Worm (Caenorhabditis elegans) whole organism, midembryonic: ENCODE data around the gene M199.134.
A peak's percentile ranks its signal among the peaks of the same experiment; 100 is the strongest.

Source experiments
- T22C8.4 ChIP-seq: fragments of 200-800 bp; sonication (Bioruptor generic); IDR thresholded peaks from 2 replicates; pipeline ENCODE4 v1.3.6; 2022; ENCODE audit warnings: missing genetic modification characterization, missing compliant biosample characterization
- cog-1 ChIP-seq: sonication (generic microtip); optimal IDR thresholded peaks from 2 replicates; lab custom pipeline; 2016; ENCODE audit warnings: missing genetic modification characterization, missing compliant biosample characterization
- flt-1 ChIP-seq: fragments of 200-800 bp; sonication (Bioruptor generic); IDR thresholded peaks from 2 replicates; pipeline ENCODE4 v1.3.6; 2022; ENCODE audit warnings: missing genetic modification characterization, missing compliant biosample characterization
- klf-2 ChIP-seq: fragments of 200-800 bp; sonication (Bioruptor generic); conservative IDR thresholded peaks from 2 replicates; pipeline ENCODE4 v1.3.6; 2022; ENCODE audit warnings: missing genetic modification reagents, missing genetic modification characterization, missing compliant biosample characterization
- med-1 ChIP-seq: sonication (generic microtip); optimal IDR thresholded peaks from 2 replicates; lab custom pipeline; 2017; ENCODE audit warnings: missing genetic modification characterization, mild to moderate bottlenecking, missing compliant biosample characterization, antibody characterized with exemption, missing genetic modification reagents; ENCODE audit not compliant: insufficient read depth
- ref-1 ChIP-seq: fragments of 200-800 bp; sonication (Bioruptor generic); conservative IDR thresholded peaks from 2 replicates; pipeline ENCODE4 v1.3.6; 2022; ENCODE audit warnings: missing genetic modification reagents, missing genetic modification characterization, missing compliant biosample characterization
- tab-1 ChIP-seq: fragments of 200-800 bp; sonication (Bioruptor generic); IDR thresholded peaks from 2 replicates; pipeline ENCODE4 v1.3.6; 2022; ENCODE audit warnings: missing genetic modification characterization, missing compliant biosample characterization
- ztf-23 ChIP-seq: fragments of 200-800 bp; sonication (Bioruptor generic); IDR thresholded peaks from 2 replicates; pipeline ENCODE4 v1.3.6; 2022; ENCODE audit warnings: missing genetic modification reagents, missing genetic modification characterization, missing compliant biosample characterization
- ztf-29 ChIP-seq: fragments of 200-800 bp; sonication (Bioruptor generic); IDR thresholded peaks from 2 replicates; pipeline ENCODE4 v1.3.6; 2022; ENCODE audit warnings: missing genetic modification reagents, missing genetic modification characterization, missing compliant biosample characterization

M199.134 gene

ce11 chrIV:15119268-15119667, 6.3 kb upstream of the M199.134 start:
- TF ChIP-seq T22C8.4 (GFP tag; lab: Robert Waterston, UW) (no peak), tab-1 (GFP tag; lab: Robert Waterston, UW) (no peak), med-1 (GFP tag; lab: Kevin White, UChicago) (no peak), ref-1 (GFP tag; lab: Robert Waterston, UW) (no peak), klf-2 (no peak), flt-1 (no peak), ztf-29 (no peak), ztf-23 (no peak), cog-1 (no peak)

- TF ChIP-seq klf-2 (no peak), ztf-23 (no peak), cog-1 (no peak)
Observed at ce11 chrIV:15118390-15118789, 5.4 kb upstream of the M199.134 start, which contains the start of gene M199.136. Gene M199.136, plus strand, starts transcription at chrIV:15118690.

DNA sequence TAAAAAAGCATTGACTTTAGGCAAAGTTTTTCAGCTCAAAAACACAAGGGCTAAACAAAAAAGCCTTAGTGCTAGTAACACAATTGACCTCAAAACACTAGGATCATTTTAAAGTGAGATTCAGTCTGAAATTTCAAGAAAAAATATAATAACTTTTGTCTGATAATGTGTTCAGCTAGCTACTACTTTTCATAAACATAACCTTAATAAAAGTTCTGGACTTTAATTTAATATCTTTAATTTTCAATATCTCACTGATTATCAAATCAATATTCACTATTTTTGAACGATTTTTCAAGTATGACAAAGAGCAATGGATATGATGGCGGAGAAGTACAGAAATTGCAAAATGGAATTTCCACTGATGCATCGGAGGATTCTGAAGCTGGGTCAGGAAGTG, 1.3 kb upstream of the M199.134 start, which contains the start of gene M199.135:
M199.135 (plus strand) TSS at position 301 of the 400 bp plus-strand sequence.
- no peak for TF ChIP-seq ztf-23
- TF ChIP-seq flt-1 = no peak
- no peak for TF ChIP-seq tab-1 (GFP tag; lab: Robert Waterston, UW)
- no peak for TF ChIP-seq ref-1 (GFP tag; lab: Robert Waterston, UW)
- TF ChIP-seq T22C8.4 (GFP tag; lab: Robert Waterston, UW) = no peak
- TF ChIP-seq cog-1 = no peak
- TF ChIP-seq ztf-29 = no peak
- TF ChIP-seq med-1 (GFP tag; lab: Kevin White, UChicago) = no peak
- no peak for TF ChIP-seq klf-2

DNA sequence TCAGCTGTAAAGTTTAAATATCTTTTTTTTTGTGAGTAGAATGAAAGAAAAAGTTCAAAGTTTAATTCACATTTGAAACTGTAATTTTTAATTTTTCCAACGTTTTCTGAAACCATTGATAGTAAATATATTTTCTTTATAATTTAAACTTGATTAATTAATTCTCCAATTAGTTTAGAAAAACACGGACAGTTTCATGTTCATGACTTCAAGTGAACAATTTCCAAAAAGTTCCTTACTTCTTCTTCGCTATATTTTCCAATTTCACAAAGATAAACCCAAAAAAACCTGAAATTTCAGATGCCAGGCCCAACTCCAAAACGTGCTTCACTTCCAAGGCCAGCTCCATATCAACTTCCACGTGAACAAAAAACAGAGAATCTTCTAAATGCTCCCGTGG, 4.5 kb downstream of the M199.134 start, which contains the start of gene M199.2:
M199.2 (plus strand) TSS at position 301 of the 400 bp plus-strand sequence.
- no peak for TF ChIP-seq ztf-23
- no peak for TF ChIP-seq flt-1
- TF ChIP-seq med-1 (GFP tag; lab: Kevin White, UChicago) = no peak
- TF ChIP-seq ref-1 (GFP tag; lab: Robert Waterston, UW) = no peak
- no peak for TF ChIP-seq ztf-29
- no peak for TF ChIP-seq tab-1 (GFP tag; lab: Robert Waterston, UW)
- TF ChIP-seq T22C8.4 (GFP tag; lab: Robert Waterston, UW) = no peak
- no peak for TF ChIP-seq klf-2
- no peak for TF ChIP-seq cog-1

ce11 chrIV:15107218-15107617, 5.8 kb downstream of the M199.134 start:
- TF ChIP-seq med-1 (GFP tag; lab: Kevin White, UChicago) (no peak), cog-1 (peak; percentile 92), ztf-29 (no peak), flt-1 (no peak), tab-1 (GFP tag; lab: Robert Waterston, UW) (no peak), ztf-23 (no peak)

DNA sequence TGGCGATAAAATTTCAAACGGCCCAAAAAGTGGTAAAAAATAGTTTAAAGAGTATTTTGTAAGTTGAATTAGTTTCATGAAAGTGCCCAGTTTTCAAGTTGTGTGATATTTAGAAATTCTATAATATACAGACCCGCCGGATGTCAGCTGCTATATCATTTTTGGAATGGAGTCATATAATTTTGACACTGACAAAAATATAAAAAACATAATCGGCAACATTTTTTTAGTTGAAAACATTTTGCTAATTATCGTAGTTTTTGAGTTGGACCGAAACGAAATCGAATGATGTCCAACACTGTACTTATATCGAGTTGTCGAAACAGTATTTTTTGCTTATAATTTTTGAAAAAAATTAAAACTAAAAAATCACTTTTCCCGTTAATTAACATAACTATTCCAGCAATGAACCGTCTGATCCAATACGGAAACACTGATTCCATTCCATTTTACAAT, 9.8 kb downstream of the M199.134 start, which contains the start of gene srt-44:
srt-44 (plus strand) TSS at position 406 of the 456 bp plus-strand sequence.
- no peak for TF ChIP-seq ztf-23
- TF ChIP-seq flt-1 = no peak

- TF ChIP-seq ztf-29 (no peak), klf-2 (no peak), T22C8.4 (GFP tag; lab: Robert Waterston, UW) (no peak), ztf-23 (no peak), ref-1 (GFP tag; lab: Robert Waterston, UW) (no peak), flt-1 (no peak), cog-1 (no peak), tab-1 (GFP tag; lab: Robert Waterston, UW) (no peak), med-1 (GFP tag; lab: Kevin White, UChicago) (no peak)
Observed at ce11 chrIV:15098294-15098693, 14.7 kb downstream of the M199.134 start, which contains the start of gene srt-49. Gene srt-49, minus strand, starts transcription at chrIV:15098394.

ce11 chrIV:15074392-15074791, 38.6 kb downstream of the M199.134 start, which contains the start of gene srt-50:
Gene srt-50, plus strand, starts transcription at chrIV:15074692.
- no peak for TF ChIP-seq ref-1 (GFP tag; lab: Robert Waterston, UW)
- TF ChIP-seq T22C8.4 (GFP tag; lab: Robert Waterston, UW) = no peak
- no peak for TF ChIP-seq tab-1 (GFP tag; lab: Robert Waterston, UW)
- TF ChIP-seq klf-2 = no peak
- no peak for TF ChIP-seq flt-1
- no peak for TF ChIP-seq ztf-29
- no peak for TF ChIP-seq med-1 (GFP tag; lab: Kevin White, UChicago)
- TF ChIP-seq ztf-23 = no peak
- TF ChIP-seq cog-1 = no peak

- TF ChIP-seq flt-1 (no peak), cog-1 (no peak), klf-2 (no peak), T22C8.4 (GFP tag; lab: Robert Waterston, UW) (no peak), ref-1 (GFP tag; lab: Robert Waterston, UW) (no peak), tab-1 (GFP tag; lab: Robert Waterston, UW) (no peak), ztf-29 (no peak), med-1 (GFP tag; lab: Kevin White, UChicago) (no peak), ztf-23 (no peak)
Observed at ce11 chrIV:15068818-15069217, 44.2 kb downstream of the M199.134 start, which contains the start of gene srt-48. Gene srt-48, minus strand, starts transcription at chrIV:15068918.

DNA sequence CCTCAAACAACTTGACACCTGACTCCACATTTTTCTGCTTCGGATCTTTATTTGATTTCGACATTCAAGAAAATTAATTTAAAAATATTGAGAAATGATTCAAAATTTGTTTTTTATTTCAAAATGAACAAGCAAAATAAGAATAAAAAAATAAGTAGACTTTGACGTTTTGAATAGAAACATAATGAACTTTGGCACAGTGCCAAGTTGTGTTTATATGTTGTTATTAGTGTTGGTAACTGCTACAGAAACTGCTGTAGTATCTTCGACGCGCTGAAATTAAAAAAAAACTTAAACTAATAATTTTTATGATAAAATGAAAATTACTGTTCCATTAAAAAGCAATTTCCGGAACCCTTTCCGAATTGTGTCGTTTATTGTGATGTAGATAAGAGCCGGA, 47.4 kb downstream of the M199.134 start, which contains the start of gene Y41E3.18:
Y41E3.18 (minus strand) TSS at position 101 of the 400 bp plus-strand sequence.
- TF ChIP-seq klf-2 = no peak
- TF ChIP-seq T22C8.4 (GFP tag; lab: Robert Waterston, UW) = no peak
- TF ChIP-seq ztf-23 = no peak
- TF ChIP-seq tab-1 (GFP tag; lab: Robert Waterston, UW) = no peak
- no peak for TF ChIP-seq ref-1 (GFP tag; lab: Robert Waterston, UW)
- TF ChIP-seq ztf-29 = no peak
- TF ChIP-seq flt-1 = no peak

DNA sequence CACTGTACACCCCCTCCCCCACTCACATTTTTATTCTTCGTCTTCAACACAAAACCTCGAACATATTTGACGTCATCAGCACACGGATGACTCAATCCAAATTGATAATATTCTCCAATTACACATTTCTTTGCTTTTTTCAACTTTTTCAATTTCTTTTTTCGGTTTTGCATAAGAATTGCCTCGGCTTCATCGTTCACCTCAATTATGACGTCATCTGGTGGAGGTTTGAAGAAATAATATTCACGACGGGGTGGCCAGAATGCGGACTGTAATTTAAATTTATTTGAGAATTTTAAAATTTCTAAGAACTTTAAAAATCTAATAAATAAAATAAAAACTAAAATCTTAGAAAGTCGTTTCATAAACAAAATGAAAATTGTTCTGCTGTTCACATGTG, 49.2 kb downstream of the M199.134 start:
- no peak for TF ChIP-seq med-1 (GFP tag; lab: Kevin White, UChicago)
- TF ChIP-seq cog-1 = no peak
- TF ChIP-seq ref-1 (GFP tag; lab: Robert Waterston, UW) = no peak
- TF ChIP-seq T22C8.4 (GFP tag; lab: Robert Waterston, UW) = no peak
- TF ChIP-seq tab-1 (GFP tag; lab: Robert Waterston, UW) = no peak
- TF ChIP-seq klf-2 = no peak
- no peak for TF ChIP-seq ztf-29
- no peak for TF ChIP-seq flt-1
